Worm (Caenorhabditis elegans): ENCODE measurements around the gene F40G12.6.

Gene F40G12.6

ce11 chrV:14273019-14273418, at the start of gene F40G12.6:
F40G12.6 (minus strand) TSS chrV:14273119.
- no peak for TF ChIP-seq lin-40 (tag; optimal IDR thresholded peaks at IDR 0.05)
- TF ChIP-seq nfya-2 (GFP tag; IDR thresholded peaks at IDR 0.05), result no peak
- TF ChIP-seq attf-5 (GFP tag; optimal IDR thresholded peaks at IDR 0.05), result no peak
- no peak for TF ChIP-seq ceh-40 (GFP tag; IDR thresholded peaks at IDR 0.05)
- TF ChIP-seq ztf-26 (tag; optimal IDR thresholded peaks at IDR 0.05), result no peak

ce11 chrV:14320730-14321319, 47.9 kb upstream of the F40G12.6 start:
- TF ChIP-seq cebp-1 (GFP tag; IDR thresholded peaks at IDR 0.05) (no peak), cebp-1 (tag; optimal IDR thresholded peaks at IDR 0.05) (peak; percentile 26), egrh-3 (GFP tag; IDR thresholded peaks at IDR 0.05) (peak; percentile 98), rpc-1 (optimal IDR thresholded peaks at IDR 0.05) (no peak), rpc-1 (tag; optimal IDR thresholded peaks at IDR 0.05) (no peak), ekl-4 (GFP tag; IDR thresholded peaks at IDR 0.05) (no peak), C17E4.6 (GFP tag; IDR thresholded peaks at IDR 0.05) (no peak), B0336.3 (GFP tag; IDR thresholded peaks at IDR 0.05) (peak; percentile 31; the same call in 1 of the 2 replicates), nfyb-1 (GFP tag; IDR thresholded peaks at IDR 0.05) (0 out of 2 replicates have a peak, but pooled peaks have one; percentile 30), hrde-1 (tag; optimal IDR thresholded peaks at IDR 0.05; ENCODE audit: borderline replicate concordance) (no peak), mel-28 (tag; optimal IDR thresholded peaks at IDR 0.05; ENCODE audit: borderline replicate concordance) (no peak), egl-18 (GFP tag; IDR thresholded peaks at IDR 0.05) (no peak), aptf-2 (GFP tag; conservative IDR thresholded peaks at IDR 0.05) (no peak), ztf-22 (GFP tag; optimal IDR thresholded peaks at IDR 0.05) (no peak), unc-62 (GFP tag; optimal IDR thresholded peaks at IDR 0.05) (no peak), dpl-1 (GFP tag; optimal IDR thresholded peaks at IDR 0.05) (no peak), K11D2.4 (GFP tag; IDR thresholded peaks at IDR 0.05) (no peak), madf-10 (tag; optimal IDR thresholded peaks at IDR 0.05) (no peak), attf-5 (GFP tag; optimal IDR thresholded peaks at IDR 0.05) (peak; percentile 23), athp-1 (tag; optimal IDR thresholded peaks at IDR 0.05) (peak; percentile 15), tbp1 (GFP tag; optimal IDR thresholded peaks at IDR 0.05) (no peak), F52B5.7 (tag; optimal IDR thresholded peaks at IDR 0.05) (no peak), let-526 (GFP tag; IDR thresholded peaks at IDR 0.05) (no peak), nfya-2 (GFP tag; IDR thresholded peaks at IDR 0.05) (no peak), sea-2 (GFP tag; IDR thresholded peaks at IDR 0.05) (no peak), ceh-91 (GFP tag; IDR thresholded peaks at IDR 0.05) (no peak), zfh-2 (GFP tag; conservative IDR thresholded peaks at IDR 0.05) (peak; percentile 95), sptf-2 (GFP tag; optimal IDR thresholded peaks at IDR 0.05) (no peak), hsf-1 (GFP tag; IDR thresholded peaks at IDR 0.05) (no peak), C06A6.2 (GFP tag; conservative IDR thresholded peaks at IDR 0.05) (no peak), somi-1 (GFP tag; optimal IDR thresholded peaks at IDR 0.05) (no peak), pbrm-1 (GFP tag; IDR thresholded peaks at IDR 0.05) (0 out of 2 replicates have a peak, but pooled peaks have one; percentile 14), lin-54 (GFP tag; optimal IDR thresholded peaks at IDR 0.05) (no peak), T07F8.4 (tag; optimal IDR thresholded peaks at IDR 0.05) (no peak), mes-4 (tag; optimal IDR thresholded peaks at IDR 0.05) (no peak), dpff-1 (tag; optimal IDR thresholded peaks at IDR 0.05) (no peak), Y56A3A.18 (GFP tag; IDR thresholded peaks at IDR 0.05) (no peak), lag-1 (GFP tag; IDR thresholded peaks at IDR 0.05) (no peak), nhr-80 (tag; optimal IDR thresholded peaks at IDR 0.05) (no peak), aptf-3 (GFP tag; IDR thresholded peaks at IDR 0.05) (no peak), ztf-25 (GFP tag; IDR thresholded peaks at IDR 0.05) (no peak), unc-130 (GFP tag; optimal IDR thresholded peaks at IDR 0.05) (no peak), F57A8.1 (GFP tag; optimal IDR thresholded peaks at IDR 0.05) (peak; percentile 31), snpc-1.3 (tag; optimal IDR thresholded peaks at IDR 0.05; ENCODE audit: insufficient read depth) (no peak)
